Worm (Caenorhabditis elegans) whole organism, late embryonic: Measurements from ENCODE around the gene arrd-18.

ENCODE experiments used
- ahr-1 ChIP-seq: sonication (generic microtip); optimal IDR thresholded peaks from 2 replicates; lab custom pipeline; 2016; ENCODE audit warnings: missing genetic modification characterization, missing compliant biosample characterization
- ama-1 ChIP-seq: fragments of 150-350 bp; optimal IDR thresholded peaks from 2 replicates; lab custom pipeline; 2014
- nfya-1 ChIP-seq: sonication (generic microtip); optimal IDR thresholded peaks from 2 replicates; lab custom pipeline; 2017; ENCODE audit warnings: missing genetic modification characterization, mild to moderate bottlenecking, missing compliant biosample characterization, antibody characterized with exemption, moderate library complexity
- unc-55 ChIP-seq: sonication (generic microtip); optimal IDR thresholded peaks from 2 replicates; lab custom pipeline; 2017; ENCODE audit warnings: missing biosample characterization, missing genetic modification reagents, missing genetic modification characterization

DNA sequence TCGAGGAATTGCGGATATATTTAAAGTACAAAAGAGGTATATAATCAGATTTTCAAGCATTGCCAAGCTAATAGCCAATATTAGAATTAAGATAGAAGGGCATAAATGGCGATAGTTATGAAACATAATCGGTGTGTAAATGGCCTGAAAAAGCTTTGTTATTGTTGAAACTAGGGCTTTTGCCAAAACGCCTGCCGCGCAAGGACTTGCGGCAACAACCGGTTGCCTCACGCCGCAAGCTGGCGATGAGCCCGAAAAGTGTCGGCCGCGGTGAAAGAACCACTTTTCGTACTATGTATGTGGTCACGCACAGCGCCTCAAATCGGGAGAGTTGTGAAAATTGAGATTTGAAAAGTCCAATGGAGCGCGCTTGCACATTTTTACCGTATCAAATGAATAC lies 12.5 kb downstream of the arrd-18 start:
- TF ChIP-seq ama-1 (no peak), unc-55 (GFP tag; lab: Kevin White, UChicago) (no peak), ahr-1 (no peak), nfya-1 (tag; lab: Kevin White, UChicago) (no peak)
